Worm (Caenorhabditis elegans): ENCODE results near the gene K05B2.2.
A peak's percentile ranks its signal among the peaks of the same experiment; 100 is the strongest.

K05B2.2 gene

ce11 chrX:4947749-4948148, 41.9 kb downstream of the K05B2.2 start, which contains the start of gene tyra-3:
Gene tyra-3, plus strand, starts transcription at chrX:4948049.
- no peak for TF ChIP-seq klf-2 (GFP tag; conservative IDR thresholded peaks at IDR 0.05)
- TF ChIP-seq med-1 (GFP tag; optimal IDR thresholded peaks at IDR 0.05; ENCODE audit: insufficient read depth), result no peak
- TF ChIP-seq tab-1 (GFP tag; IDR thresholded peaks at IDR 0.05), result no peak
- no peak for TF ChIP-seq ztf-29 (GFP tag; IDR thresholded peaks at IDR 0.05)
- no peak for TF ChIP-seq cog-1 (tag; optimal IDR thresholded peaks at IDR 0.05)
- no peak for TF ChIP-seq flt-1 (GFP tag; IDR thresholded peaks at IDR 0.05)
- no peak for TF ChIP-seq ref-1 (GFP tag; conservative IDR thresholded peaks at IDR 0.05)
- no peak for TF ChIP-seq T22C8.4 (GFP tag; IDR thresholded peaks at IDR 0.05)
- TF ChIP-seq ztf-23 (GFP tag; IDR thresholded peaks at IDR 0.05), result no peak

ce11 chrX:4957259-4957658, 51.4 kb downstream of the K05B2.2 start, which contains the start of gene M03F4.4:
Gene M03F4.4, minus strand, starts transcription at chrX:4957418.
- peak; percentile 41 for TF ChIP-seq cog-1 (tag; optimal IDR thresholded peaks at IDR 0.05)
- TF ChIP-seq klf-2 (GFP tag; conservative IDR thresholded peaks at IDR 0.05), result no peak
- TF ChIP-seq flt-1 (GFP tag; IDR thresholded peaks at IDR 0.05), result no peak
- TF ChIP-seq ztf-23 (GFP tag; IDR thresholded peaks at IDR 0.05), result no peak

- no peak for TF ChIP-seq flt-1 (GFP tag; IDR thresholded peaks at IDR 0.05)
- no peak for TF ChIP-seq T22C8.4 (GFP tag; IDR thresholded peaks at IDR 0.05)
- no peak for TF ChIP-seq med-1 (GFP tag; optimal IDR thresholded peaks at IDR 0.05; ENCODE audit: insufficient read depth)
- no peak for TF ChIP-seq tab-1 (GFP tag; IDR thresholded peaks at IDR 0.05)
- no peak for TF ChIP-seq ztf-23 (GFP tag; IDR thresholded peaks at IDR 0.05)
- no peak for TF ChIP-seq cog-1 (tag; optimal IDR thresholded peaks at IDR 0.05)
- TF ChIP-seq ztf-29 (GFP tag; IDR thresholded peaks at IDR 0.05), result no peak
- no peak for TF ChIP-seq klf-2 (GFP tag; conservative IDR thresholded peaks at IDR 0.05)
- no peak for TF ChIP-seq ref-1 (GFP tag; conservative IDR thresholded peaks at IDR 0.05)
Observed at ce11 chrX:4958986-4959385, 53.1 kb downstream of the K05B2.2 start.

- TF ChIP-seq cog-1 (tag; optimal IDR thresholded peaks at IDR 0.05) (no peak), ztf-29 (GFP tag; IDR thresholded peaks at IDR 0.05) (no peak), T22C8.4 (GFP tag; IDR thresholded peaks at IDR 0.05) (no peak), ztf-23 (GFP tag; IDR thresholded peaks at IDR 0.05) (no peak)
Observed at ce11 chrX:4959440-4959839, 53.6 kb downstream of the K05B2.2 start.

ce11 chrX:4960422-4960821, 54.5 kb downstream of the K05B2.2 start, which contains the start of gene act-4:
Gene act-4, plus strand, starts transcription at chrX:4960621.
- TF ChIP-seq klf-2 (GFP tag; conservative IDR thresholded peaks at IDR 0.05) (no peak), T22C8.4 (GFP tag; IDR thresholded peaks at IDR 0.05) (no peak), ztf-29 (GFP tag; IDR thresholded peaks at IDR 0.05) (no peak), flt-1 (GFP tag; IDR thresholded peaks at IDR 0.05) (peak; percentile 62; the same call in 1 of the 2 replicates), tab-1 (GFP tag; IDR thresholded peaks at IDR 0.05) (0 out of 2 replicates have a peak, but pooled peaks have one; percentile 22)

- 0 out of 2 replicates have a peak, but pooled peaks have one; percentile 31 for TF ChIP-seq T22C8.4 (GFP tag; IDR thresholded peaks at IDR 0.05)
- no peak for TF ChIP-seq cog-1 (tag; optimal IDR thresholded peaks at IDR 0.05)
- peak; percentile 41; the same call in 1 of the 2 replicates for TF ChIP-seq ztf-23 (GFP tag; IDR thresholded peaks at IDR 0.05)
- TF ChIP-seq klf-2 (GFP tag; conservative IDR thresholded peaks at IDR 0.05), result no peak
- TF ChIP-seq med-1 (GFP tag; optimal IDR thresholded peaks at IDR 0.05; ENCODE audit: insufficient read depth), result no peak
- TF ChIP-seq flt-1 (GFP tag; IDR thresholded peaks at IDR 0.05), result peak; percentile 80
- TF ChIP-seq ztf-29 (GFP tag; IDR thresholded peaks at IDR 0.05), result no peak
- peak; percentile 57 for TF ChIP-seq ref-1 (GFP tag; conservative IDR thresholded peaks at IDR 0.05)
- TF ChIP-seq tab-1 (GFP tag; IDR thresholded peaks at IDR 0.05), result no peak
Observed at ce11 chrX:4960910-4961680, 55.2 kb downstream of the K05B2.2 start.
